Worm (Caenorhabditis elegans) whole organism, young adult: Measurements from ENCODE around the gene bcas-2.

Experiments used
- B0019.2 ChIP-seq: fragments of 200-800 bp; sonication (Bioruptor generic); conservative IDR thresholded peaks from 2 replicates; pipeline ENCODE4 v1.3.6; 2022; ENCODE audit warnings: missing genetic modification reagents, missing genetic modification characterization, missing compliant biosample characterization
- B0035.1 ChIP-seq: sonication (generic microtip); optimal IDR thresholded peaks from 2 replicates; lab custom pipeline; 2016; ENCODE audit warnings: missing genetic modification characterization, mild to moderate bottlenecking, missing compliant biosample characterization, missing genotype, missing genetic modification reagents
- F49E8.2 ChIP-seq: sonication (generic microtip); optimal IDR thresholded peaks from 3 replicates; lab custom pipeline; 2017; ENCODE audit warnings: missing genetic modification characterization, mild to moderate bottlenecking, missing compliant biosample characterization, antibody characterized with exemption, moderate library complexity; ENCODE audit not compliant: insufficient read depth
- aptf-2 ChIP-seq: fragments of 200-800 bp; sonication (Bioruptor generic); conservative IDR thresholded peaks from 2 replicates; pipeline ENCODE4 v1.3.6; 2022; ENCODE audit warnings: missing genetic modification reagents, missing genetic modification characterization, missing compliant biosample characterization
- aptf-3 ChIP-seq: fragments of 200-800 bp; sonication (Bioruptor generic); IDR thresholded peaks from 2 replicates; pipeline ENCODE4 v1.3.6; 2022; ENCODE audit warnings: missing genetic modification characterization, missing compliant biosample characterization
- atf-7 ChIP-seq: sonication (generic microtip); optimal IDR thresholded peaks from 2 replicates; lab custom pipeline; 2017; ENCODE audit warnings: mild to moderate bottlenecking, missing genetic modification characterization, missing compliant biosample characterization
- athp-1 ChIP-seq: sonication (generic microtip); optimal IDR thresholded peaks from 2 replicates; lab custom pipeline; 2017; ENCODE audit warnings: mild to moderate bottlenecking, missing genetic modification characterization, missing compliant biosample characterization
- ccch-3 ChIP-seq: fragments of 200-800 bp; sonication (Bioruptor generic); optimal IDR thresholded peaks from 2 replicates; lab custom pipeline; 2018; ENCODE audit warnings: mild to moderate bottlenecking, missing genetic modification characterization, missing compliant biosample characterization
- cebp-1 ChIP-seq, 2 experiments: fragments of 200-800 bp in 1 of 2; sonication (Bioruptor generic) in 1 of 2; sonication (generic microtip) in 1 of 2; IDR thresholded peaks in 1 of 2; optimal IDR thresholded peaks in 1 of 2; 2 replicates each; pipeline versions ENCODE4 v1.3.6 to Lab custom; 2017 to 2022; ENCODE audit warnings: missing compliant biosample characterization in 2 of 2, missing genetic modification characterization in 2 of 2, mild to moderate bottlenecking in 1 of 2, missing genetic modification reagents in 1 of 2, moderate library complexity in 1 of 2
- ceh-100 ChIP-seq: fragments of 200-800 bp; sonication (Bioruptor generic); IDR thresholded peaks from 2 replicates; pipeline ENCODE4 v1.3.6; 2022; ENCODE audit warnings: missing genetic modification reagents, missing genetic modification characterization, missing compliant biosample characterization
- ceh-40 ChIP-seq: fragments of 200-800 bp; sonication (Bioruptor generic); IDR thresholded peaks from 2 replicates; pipeline ENCODE4 v1.3.6; 2022; ENCODE audit warnings: missing genetic modification characterization, missing compliant biosample characterization
- ceh-58 ChIP-seq: fragments of 200-800 bp; sonication (Bioruptor generic); IDR thresholded peaks from 2 replicates; pipeline ENCODE4 v1.3.6; 2022; ENCODE audit warnings: missing genetic modification characterization, missing compliant biosample characterization
- die-1 ChIP-seq: sonication (generic microtip); optimal IDR thresholded peaks from 2 replicates; lab custom pipeline; 2016; ENCODE audit warnings: missing genotype, mild to moderate bottlenecking, missing genetic modification characterization, missing compliant biosample characterization
- dpff-1 ChIP-seq: sonication (generic microtip); optimal IDR thresholded peaks from 2 replicates; lab custom pipeline; 2017; ENCODE audit warnings: mild to moderate bottlenecking, missing genetic modification characterization, missing compliant biosample characterization
- egl-18 ChIP-seq: fragments of 200-800 bp; sonication (Bioruptor generic); IDR thresholded peaks from 2 replicates; pipeline ENCODE4 v1.3.6; 2022; ENCODE audit warnings: missing genetic modification reagents, missing genetic modification characterization, missing compliant biosample characterization
- ekl-4 ChIP-seq: fragments of 200-800 bp; sonication (Bioruptor generic); IDR thresholded peaks from 2 replicates; pipeline ENCODE4 v1.3.6; 2022; ENCODE audit warnings: missing genetic modification reagents, missing genetic modification characterization, missing compliant biosample characterization
- ets-4 ChIP-seq: fragments of 200-800 bp; sonication (Bioruptor generic); optimal IDR thresholded peaks from 2 replicates; lab custom pipeline; 2018; ENCODE audit warnings: mild to moderate bottlenecking, missing genetic modification characterization, missing compliant biosample characterization
- gei-17 ChIP-seq: fragments of 200-800 bp; sonication (Bioruptor generic); optimal IDR thresholded peaks from 2 replicates; lab custom pipeline; 2018; ENCODE audit warnings: mild to moderate bottlenecking, missing genetic modification characterization, missing compliant biosample characterization
- hmg-1.2 ChIP-seq: fragments of 200-800 bp; sonication (Bioruptor generic); IDR thresholded peaks from 2 replicates; pipeline ENCODE4 v1.3.6; 2022; ENCODE audit warnings: missing genetic modification reagents, missing genetic modification characterization, missing compliant biosample characterization
- hrde-1 ChIP-seq: sonication (generic microtip); optimal IDR thresholded peaks from 2 replicates; lab custom pipeline; 2016; ENCODE audit warnings: missing genetic modification characterization, mild to moderate bottlenecking, missing compliant biosample characterization, moderate library complexity, missing genotype, missing genetic modification reagents, borderline replicate concordance
- let-607 ChIP-seq, 2 experiments: fragments of 200-800 bp in 1 of 2; sonication (Bioruptor generic) in 1 of 2; sonication (generic microtip) in 1 of 2; optimal IDR thresholded peaks; 2 replicates each; lab custom pipeline; 2016 to 2018; ENCODE audit warnings: mild to moderate bottlenecking in 2 of 2, missing compliant biosample characterization in 2 of 2, missing genetic modification characterization in 2 of 2, moderate library complexity in 2 of 2, missing genotype in 1 of 2
- lin-35 ChIP-seq, 3 experiments: fragments of 150-350 bp in 2 of 3; sonication (generic microtip) in 1 of 3; optimal IDR thresholded peaks; 2 replicates each; lab custom pipeline; 2014 to 2018; ENCODE audit warnings: missing biosample characterization in 3 of 3, missing genetic modification characterization in 3 of 3, missing genetic modification reagents in 3 of 3
- madf-6 ChIP-seq: fragments of 200-800 bp; sonication (Bioruptor generic); IDR thresholded peaks from 2 replicates; pipeline ENCODE4 v1.3.6; 2022; ENCODE audit warnings: missing genetic modification reagents, missing genetic modification characterization, missing compliant biosample characterization
- madf-8 ChIP-seq: fragments of 200-800 bp; sonication (Bioruptor generic); conservative IDR thresholded peaks from 2 replicates; pipeline ENCODE4 v1.3.6; 2022; ENCODE audit warnings: missing genetic modification reagents, missing genetic modification characterization, missing compliant biosample characterization
- mcd-1 ChIP-seq: fragments of 200-800 bp; sonication (Bioruptor generic); IDR thresholded peaks from 2 replicates; pipeline ENCODE4 v1.3.6; 2022; ENCODE audit warnings: missing genetic modification reagents, missing genetic modification characterization, missing compliant biosample characterization
- mel-28 ChIP-seq: sonication (generic microtip); optimal IDR thresholded peaks from 2 replicates; lab custom pipeline; 2016; ENCODE audit warnings: borderline replicate concordance, mild to moderate bottlenecking, missing genetic modification characterization, missing compliant biosample characterization
- mes-4 ChIP-seq: sonication (generic microtip); optimal IDR thresholded peaks from 2 replicates; lab custom pipeline; 2016; ENCODE audit warnings: missing genotype, missing genetic modification characterization, missing compliant biosample characterization
- nfya-2 ChIP-seq: fragments of 200-800 bp; sonication (Bioruptor generic); IDR thresholded peaks from 2 replicates; pipeline ENCODE4 v1.3.6; 2022; ENCODE audit warnings: missing genetic modification reagents, missing genetic modification characterization, missing compliant biosample characterization
- nfyb-1 ChIP-seq: fragments of 200-800 bp; sonication (Bioruptor generic); IDR thresholded peaks from 2 replicates; pipeline ENCODE4 v1.3.6; 2022; ENCODE audit warnings: missing genetic modification reagents, missing genetic modification characterization, missing compliant biosample characterization
- nhr-120 ChIP-seq: fragments of 200-800 bp; sonication (Bioruptor generic); IDR thresholded peaks from 2 replicates; pipeline ENCODE4 v1.3.6; 2022; ENCODE audit warnings: missing genetic modification characterization, missing compliant biosample characterization
- nhr-90 ChIP-seq: sonication (generic microtip); optimal IDR thresholded peaks from 2 replicates; lab custom pipeline; 2016; ENCODE audit warnings: missing genotype, mild to moderate bottlenecking, missing genetic modification characterization, missing compliant biosample characterization
- pbrm-1 ChIP-seq: fragments of 200-800 bp; sonication (Bioruptor generic); IDR thresholded peaks from 2 replicates; pipeline ENCODE4 v1.3.6; 2022; ENCODE audit warnings: missing genetic modification reagents, missing genetic modification characterization, missing compliant biosample characterization
- rcor-1 ChIP-seq: fragments of 200-800 bp; sonication (Bioruptor generic); IDR thresholded peaks from 2 replicates; pipeline ENCODE4 v1.3.6; 2022; ENCODE audit warnings: missing genetic modification reagents, missing genetic modification characterization, missing compliant biosample characterization
- rec-8 ChIP-seq, 2 experiments: sonication (generic microtip); optimal IDR thresholded peaks; 2 replicates each; lab custom pipeline; 2016; ENCODE audit warnings: mild to moderate bottlenecking in 2 of 2, missing genetic modification characterization in 2 of 2, missing genetic modification reagents in 2 of 2, missing genotype in 2 of 2, missing biosample characterization in 1 of 2, missing compliant biosample characterization in 1 of 2, moderate library complexity in 1 of 2
- repo-1 ChIP-seq: sonication (generic microtip); optimal IDR thresholded peaks from 2 replicates; lab custom pipeline; 2017; ENCODE audit warnings: mild to moderate bottlenecking, missing genetic modification characterization, missing compliant biosample characterization
- sdz-38 ChIP-seq: sonication (generic microtip); optimal IDR thresholded peaks from 2 replicates; lab custom pipeline; 2016; ENCODE audit warnings: missing genotype, missing genetic modification characterization, missing compliant biosample characterization
- snpc-1.1 ChIP-seq: sonication (generic microtip); optimal IDR thresholded peaks from 2 replicates; lab custom pipeline; 2017; ENCODE audit warnings: missing genetic modification characterization, mild to moderate bottlenecking, missing compliant biosample characterization, antibody characterized with exemption, moderate library complexity, missing genotype, missing genetic modification reagents; ENCODE audit not compliant: insufficient read depth
- unc-62 ChIP-seq: fragments of 150-350 bp; optimal IDR thresholded peaks from 2 replicates; lab custom pipeline; 2014; ENCODE audit warnings: missing biosample characterization, missing genetic modification reagents, missing genetic modification characterization
- ztf-18 ChIP-seq: sonication (generic microtip); optimal IDR thresholded peaks from 2 replicates; lab custom pipeline; 2016; ENCODE audit warnings: missing genotype, mild to moderate bottlenecking, missing genetic modification characterization, missing compliant biosample characterization
- ztf-25 ChIP-seq: fragments of 200-800 bp; sonication (Bioruptor generic); IDR thresholded peaks from 2 replicates; pipeline ENCODE4 v1.3.6; 2022; ENCODE audit warnings: missing genetic modification reagents, missing genetic modification characterization, missing compliant biosample characterization
- ztf-26 ChIP-seq: sonication (generic microtip); optimal IDR thresholded peaks from 2 replicates; lab custom pipeline; 2017; ENCODE audit warnings: missing genetic modification characterization, missing compliant biosample characterization
- ztf-6 ChIP-seq: fragments of 200-800 bp; sonication (Bioruptor generic); IDR thresholded peaks from 2 replicates; pipeline ENCODE4 v1.3.6; 2022; ENCODE audit warnings: missing genetic modification reagents, missing genetic modification characterization, missing compliant biosample characterization

Gene bcas-2

ce11 chrIII:6210215-6210822, 35.3 kb downstream of the bcas-2 start (continued):
- 0 out of 2 replicates have a peak, but pooled peaks have one; percentile 36 for TF ChIP-seq nfya-2

DNA sequence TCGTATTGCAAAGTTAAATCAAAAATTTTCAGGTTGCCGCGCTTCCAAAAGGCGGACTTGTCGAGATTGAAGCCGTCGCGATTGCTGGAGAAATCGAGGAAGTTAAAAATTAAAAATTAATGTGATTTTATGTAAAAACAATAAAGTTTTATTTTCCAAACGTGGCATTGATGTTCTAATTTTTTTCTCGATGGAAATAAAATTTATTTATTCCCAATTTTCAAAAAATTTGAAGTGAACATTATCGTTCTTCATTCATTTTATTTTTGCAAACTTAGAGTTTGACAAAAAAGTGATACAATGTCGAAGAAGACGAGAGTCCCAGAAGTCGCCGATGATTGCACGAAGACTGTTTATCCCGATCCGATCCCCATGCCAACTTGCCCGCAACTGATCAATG, 36.6 kb downstream of the bcas-2 start, which contains the start of gene C23G10.1:
Gene C23G10.1, plus strand, starts transcription at position 301 of the 400 bp plus-strand sequence.
- TF ChIP-seq gei-17 (GFP tag; lab: Kevin White, UChicago) (no peak), F49E8.2 (tag; lab: Kevin White, UChicago) (peak; percentile 32), ceh-40 (no peak)

- TF ChIP-seq ekl-4 (GFP tag; lab: Robert Waterston, UW), result peak; percentile 70; the same call in 1 of the 2 replicates
- TF ChIP-seq hmg-1.2 (GFP tag; lab: Robert Waterston, UW), result peak; percentile 30; the same call in 1 of the 2 replicates
- TF ChIP-seq ztf-6 (GFP tag; lab: Robert Waterston, UW), result no peak
- no peak for TF ChIP-seq let-607 (tag; optimal IDR thresholded peaks at IDR 0.05; lab: Kevin White, UChicago)
- no peak for TF ChIP-seq egl-18 (GFP tag; lab: Robert Waterston, UW)
- TF ChIP-seq repo-1 (tag; lab: Kevin White, UChicago), result peak; percentile 16
- no peak for TF ChIP-seq ets-4 (GFP tag; lab: Kevin White, UChicago)
- no peak for TF ChIP-seq ztf-25
- TF ChIP-seq madf-6 (GFP tag; lab: Robert Waterston, UW), result peak; percentile 74
- peak; percentile 31 for TF ChIP-seq die-1
- TF ChIP-seq hrde-1, result peak; percentile 23
- TF ChIP-seq athp-1, result no peak
- no peak for TF ChIP-seq B0019.2 (GFP tag; lab: Robert Waterston, UW)
- TF ChIP-seq atf-7 (tag; lab: Kevin White, UChicago), result peak; percentile 18
- TF ChIP-seq aptf-3, result no peak
- TF ChIP-seq F49E8.2 (tag; lab: Kevin White, UChicago), result peak; percentile 83
- no peak for TF ChIP-seq unc-62 (GFP tag; lab: Kevin White, UChicago)
- no peak for TF ChIP-seq ccch-3 (GFP tag; lab: Kevin White, UChicago)
- peak; percentile 62 for TF ChIP-seq rcor-1 (GFP tag; lab: Robert Waterston, UW)
- no peak for TF ChIP-seq aptf-2
- TF ChIP-seq ceh-58, result no peak
- TF ChIP-seq snpc-1.1 (tag; lab: Kevin White, UChicago), result peak; percentile 65
- no peak for TF ChIP-seq sdz-38 (tag; lab: Kevin White, UChicago)
- 0 out of 2 replicates have a peak, but pooled peaks have one; percentile 27 for TF ChIP-seq nfyb-1 (GFP tag; lab: Robert Waterston, UW)
- no peak for TF ChIP-seq nhr-120 (GFP tag; lab: Robert Waterston, UW)
- TF ChIP-seq ztf-26 (tag; lab: Kevin White, UChicago), result no peak
- TF ChIP-seq ceh-100 (GFP tag; lab: Robert Waterston, UW), result peak; percentile 27; the same call in 1 of the 2 replicates
- TF ChIP-seq lin-35 (GFP tag; optimal IDR thresholded peaks at IDR 0.05; lab: Kevin White, UChicago), result no peak
- TF ChIP-seq gei-17 (GFP tag; lab: Kevin White, UChicago), result no peak
- no peak for TF ChIP-seq madf-8 (GFP tag; lab: Robert Waterston, UW)
- TF ChIP-seq B0035.1 (tag; lab: Kevin White, UChicago), result no peak
- peak; percentile 61; the same call in 1 of the 2 replicates for TF ChIP-seq pbrm-1 (GFP tag; lab: Robert Waterston, UW)
- TF ChIP-seq dpff-1 (tag; lab: Kevin White, UChicago), result no peak
- TF ChIP-seq nhr-90, result no peak
- no peak for TF ChIP-seq ztf-18 (tag; lab: Kevin White, UChicago)
- TF ChIP-seq rec-8 (tag; optimal IDR thresholded peaks at IDR 0.05; lab: Kevin White, UChicago), result no peak
- no peak for TF ChIP-seq mes-4 (tag; lab: Kevin White, UChicago)
- no peak for TF ChIP-seq cebp-1 (GFP tag; IDR thresholded peaks at IDR 0.05; lab: Robert Waterston, UW)
- no peak for TF ChIP-seq cebp-1 (tag; optimal IDR thresholded peaks at IDR 0.05; lab: Kevin White, UChicago)
- TF ChIP-seq mcd-1 (GFP tag; lab: Robert Waterston, UW), result no peak
- no peak for TF ChIP-seq mel-28
Measured at ce11 chrIII:6207881-6208280, 37.7 kb downstream of the bcas-2 start, which contains the start of gene C23G10.2. TSS of gene C23G10.2 (plus strand) at chrIII:6208064.
